Worm (Caenorhabditis elegans) whole organism, L4 larva: ENCODE results near the gene dpy-10.

Experiments
- F49E8.2 ChIP-seq: sonication (generic microtip); optimal IDR thresholded peaks from 2 replicates; lab custom pipeline; 2016; ENCODE audit warnings: missing compliant biosample characterization, mild to moderate bottlenecking, missing genetic modification characterization, borderline replicate concordance
- Y48G9A.11 ChIP-seq: fragments of 200-800 bp; sonication (Bioruptor generic); IDR thresholded peaks from 2 replicates; pipeline ENCODE4 v1.3.6; 2022; ENCODE audit warnings: missing genetic modification reagents, missing genetic modification characterization, missing compliant biosample characterization
- ZK546.5 ChIP-seq, 2 experiments: sonication (generic microtip); optimal IDR thresholded peaks; 2 replicates each; lab custom pipeline; 2017; ENCODE audit warnings: missing biosample characterization in 2 of 2, missing genetic modification characterization in 2 of 2
- aly-2 ChIP-seq: sonication (generic microtip); optimal IDR thresholded peaks from 2 replicates; lab custom pipeline; 2018; ENCODE audit warnings: missing biosample characterization, missing genetic modification characterization
- arid-1 ChIP-seq: fragments of 200-800 bp; sonication (Bioruptor generic); conservative IDR thresholded peaks from 2 replicates; pipeline ENCODE4 v1.3.6; 2022; ENCODE audit warnings: missing genetic modification reagents, missing genetic modification characterization, missing compliant biosample characterization
- ceh-20 ChIP-seq: fragments of 200-800 bp; sonication (Bioruptor generic); IDR thresholded peaks from 2 replicates; pipeline ENCODE4 v1.3.6; 2022; ENCODE audit warnings: missing genetic modification reagents, missing genetic modification characterization, missing compliant biosample characterization
- ceh-62 ChIP-seq: sonication (generic microtip); optimal IDR thresholded peaks from 2 replicates; lab custom pipeline; 2017; ENCODE audit warnings: missing biosample characterization, missing genetic modification characterization
- ceh-82 ChIP-seq: sonication (generic microtip); optimal IDR thresholded peaks from 2 replicates; lab custom pipeline; 2017; ENCODE audit warnings: missing biosample characterization, missing genetic modification characterization
- daf-16 ChIP-seq, 3 experiments: sonication (generic microtip); optimal IDR thresholded peaks; 2 replicates each; lab custom pipeline; 2016 to 2017; ENCODE audit warnings: missing genetic modification characterization in 3 of 3, missing genetic modification reagents in 3 of 3, mild to moderate bottlenecking in 2 of 3, missing compliant biosample characterization in 2 of 3, missing biosample characterization in 1 of 3, moderate library complexity in 1 of 3
- daf-19 ChIP-seq: fragments of 200-800 bp; sonication (Bioruptor generic); conservative IDR thresholded peaks from 2 replicates; pipeline ENCODE4 v1.3.6; 2022; ENCODE audit warnings: missing genetic modification characterization, missing compliant biosample characterization
- dmd-9 ChIP-seq: fragments of 200-800 bp; sonication (Bioruptor generic); IDR thresholded peaks from 2 replicates; pipeline ENCODE4 v1.3.6; 2022; ENCODE audit warnings: missing genetic modification reagents, missing genetic modification characterization, missing compliant biosample characterization
- duxl-1 ChIP-seq: sonication (generic microtip); optimal IDR thresholded peaks from 2 replicates; lab custom pipeline; 2016; ENCODE audit warnings: mild to moderate bottlenecking, missing genetic modification characterization, moderate library complexity, missing compliant biosample characterization; ENCODE audit not compliant: poor library complexity
- dve-1 ChIP-seq: sonication (generic microtip); optimal IDR thresholded peaks from 2 replicates; lab custom pipeline; 2017; ENCODE audit warnings: antibody characterized with exemption, mild to moderate bottlenecking, missing genetic modification characterization, missing compliant biosample characterization; ENCODE audit not compliant: insufficient read depth
- egl-43 ChIP-seq: fragments of 200-800 bp; sonication (Bioruptor generic); IDR thresholded peaks from 2 replicates; pipeline ENCODE4 v1.3.6; 2022; ENCODE audit warnings: missing genetic modification reagents, missing genetic modification characterization, missing compliant biosample characterization
- fos-1 ChIP-seq: fragments of 150-350 bp; optimal IDR thresholded peaks from 2 replicates; lab custom pipeline; 2014; ENCODE audit warnings: missing biosample characterization, missing genetic modification characterization
- gei-8 ChIP-seq: fragments of 200-800 bp; sonication (Bioruptor generic); optimal IDR thresholded peaks from 2 replicates; lab custom pipeline; 2018; ENCODE audit warnings: mild to moderate bottlenecking, missing genetic modification characterization, missing compliant biosample characterization
- lin-15B ChIP-seq: fragments of 150-350 bp; sonication (generic microtip); optimal IDR thresholded peaks from 3 replicates; lab custom pipeline; 2014; ENCODE audit warnings: missing biosample characterization, missing genetic modification characterization
- lir-3 ChIP-seq: sonication (generic microtip); optimal IDR thresholded peaks from 2 replicates; lab custom pipeline; 2016; ENCODE audit warnings: mild to moderate bottlenecking, missing genetic modification characterization, missing compliant biosample characterization
- madf-5 ChIP-seq, 2 experiments: fragments of 200-800 bp; sonication (Bioruptor generic); IDR thresholded peaks; 2 replicates each; pipeline ENCODE4 v1.3.6; 2022; ENCODE audit warnings: missing compliant biosample characterization in 2 of 2, missing genetic modification characterization in 2 of 2
- mxl-2 ChIP-seq: fragments of 200-800 bp; sonication (Bioruptor generic); conservative IDR thresholded peaks from 2 replicates; pipeline ENCODE4 v1.3.6; 2022; ENCODE audit warnings: missing genetic modification reagents, missing genetic modification characterization, missing compliant biosample characterization
- mxl-3 ChIP-seq: fragments of 200-800 bp; sonication (Bioruptor generic); optimal IDR thresholded peaks from 2 replicates; lab custom pipeline; 2018; ENCODE audit warnings: mild to moderate bottlenecking, missing genetic modification characterization, missing compliant biosample characterization
- nhr-11 ChIP-seq: fragments of 150-350 bp; optimal IDR thresholded peaks from 2 replicates; lab custom pipeline; 2014; ENCODE audit warnings: missing biosample characterization, missing genetic modification characterization
- nhr-28 ChIP-seq: fragments of 150-350 bp; optimal IDR thresholded peaks from 2 replicates; lab custom pipeline; 2014; ENCODE audit warnings: missing biosample characterization, missing genetic modification characterization
- nhr-41 ChIP-seq: fragments of 200-800 bp; sonication (Bioruptor generic); IDR thresholded peaks from 2 replicates; pipeline ENCODE4 v1.3.6; 2022; ENCODE audit warnings: missing genetic modification reagents, missing genetic modification characterization, missing compliant biosample characterization
- nhr-77 ChIP-seq: fragments of 150-350 bp; optimal IDR thresholded peaks from 2 replicates; lab custom pipeline; 2014; ENCODE audit warnings: missing biosample characterization, missing genetic modification characterization
- pha-4 ChIP-seq, 2 experiments: fragments of 150-350 bp in 1 of 2; fragments of 200-800 bp in 1 of 2; sonication (Bioruptor generic) in 1 of 2; IDR thresholded peaks in 1 of 2; optimal IDR thresholded peaks in 1 of 2; 2 replicates each; pipeline versions ENCODE4 v1.3.6 to Lab custom; 2014 to 2022; ENCODE audit warnings: missing genetic modification characterization in 2 of 2, missing genetic modification reagents in 2 of 2, missing biosample characterization in 1 of 2, missing compliant biosample characterization in 1 of 2
- pqm-1 ChIP-seq: sonication (generic microtip); optimal IDR thresholded peaks from 2 replicates; lab custom pipeline; 2017; ENCODE audit warnings: missing biosample characterization, missing genetic modification characterization
- saeg-2 ChIP-seq: fragments of 200-800 bp; sonication (Bioruptor generic); IDR thresholded peaks from 2 replicates; pipeline ENCODE4 v1.3.6; 2022; ENCODE audit warnings: missing genetic modification reagents, missing genetic modification characterization, missing compliant biosample characterization
- set-16 ChIP-seq: fragments of 200-800 bp; sonication (Bioruptor generic); IDR thresholded peaks from 2 replicates; pipeline ENCODE4 v1.3.6; 2022; ENCODE audit warnings: missing genetic modification reagents, missing genetic modification characterization, missing compliant biosample characterization
- snpc-1.2 ChIP-seq: fragments of 200-800 bp; sonication (Bioruptor generic); IDR thresholded peaks from 2 replicates; pipeline ENCODE4 v1.3.6; 2022; ENCODE audit warnings: missing genetic modification reagents, missing genetic modification characterization, missing compliant biosample characterization
- vab-7 ChIP-seq: fragments of 200-800 bp; sonication (Bioruptor generic); IDR thresholded peaks from 2 replicates; pipeline ENCODE4 v1.3.6; 2022; ENCODE audit warnings: missing genetic modification reagents, missing genetic modification characterization, missing compliant biosample characterization
- zfp-2 ChIP-seq: sonication (generic microtip); optimal IDR thresholded peaks from 2 replicates; lab custom pipeline; 2016; ENCODE audit warnings: mild to moderate bottlenecking, missing genetic modification characterization, missing compliant biosample characterization
- ztf-11 ChIP-seq: fragments of 150-350 bp; optimal IDR thresholded peaks from 2 replicates; lab custom pipeline; 2014; ENCODE audit warnings: missing biosample characterization, missing genetic modification characterization
- ztf-7 ChIP-seq: fragments of 150-350 bp; optimal IDR thresholded peaks from 2 replicates; lab custom pipeline; 2014; ENCODE audit warnings: missing biosample characterization, missing genetic modification characterization

The dpy-10 gene

DNA sequence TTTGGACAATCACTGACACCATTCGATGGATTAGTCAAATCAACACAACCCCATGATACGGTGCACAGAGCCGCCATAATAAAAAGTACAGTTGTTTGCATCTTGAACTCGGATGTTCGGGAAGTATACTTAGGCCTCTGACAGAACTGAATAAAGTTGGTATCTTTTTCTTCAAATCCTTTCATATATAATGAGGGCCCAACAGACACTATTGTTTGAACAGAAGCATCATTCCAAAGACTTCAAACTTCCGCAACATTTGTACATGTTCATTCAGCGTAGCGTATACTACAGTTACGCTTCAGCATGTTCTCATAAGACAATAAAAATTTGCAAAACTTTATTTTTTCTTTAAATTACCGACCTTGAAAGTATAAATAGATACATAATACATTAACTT is 40.0 kb upstream of the dpy-10 start, which contains the start of gene F41G3.19:
F41G3.19 (minus strand) TSS at position 101 of the 400 bp plus-strand sequence.
- TF ChIP-seq aly-2 (no peak), ceh-82 (tag; lab: Kevin White, UChicago) (no peak)

- TF ChIP-seq nhr-11 = no peak
- TF ChIP-seq nhr-41 (GFP tag; lab: Robert Waterston, UW) = no peak
- no peak for TF ChIP-seq ZK546.5 (tag; optimal IDR thresholded peaks at IDR 0.05; lab: Kevin White, UChicago)
- TF ChIP-seq daf-19 (GFP tag; lab: Robert Waterston, UW) = no peak
- no peak for TF ChIP-seq saeg-2 (GFP tag; lab: Robert Waterston, UW)
- no peak for TF ChIP-seq egl-43 (GFP tag; lab: Robert Waterston, UW)
- no peak for TF ChIP-seq lin-15B (tag; lab: Kevin White, UChicago)
- TF ChIP-seq pha-4 (GFP tag; IDR thresholded peaks at IDR 0.05; lab: Robert Waterston, UW) = no peak
- no peak for TF ChIP-seq pha-4 (tag; optimal IDR thresholded peaks at IDR 0.05; lab: Kevin White, UChicago)
- no peak for TF ChIP-seq set-16 (GFP tag; lab: Robert Waterston, UW)
- TF ChIP-seq nhr-28 (tag; lab: Kevin White, UChicago) = no peak
These were observed 38.9 kb upstream of the dpy-10 start, which contains the start of gene F41G3.20 for ce11 chrII:6750929-6751328. TSS of gene F41G3.20 (minus strand) at chrII:6751029.

- TF ChIP-seq nhr-77 = no peak
- TF ChIP-seq, all 104 proteins: peak for 0
These were observed 37.4 kb upstream of the dpy-10 start, which contains the start of gene F41G3.10 for ce11 chrII:6749422-6749821. TSS of gene F41G3.10 (minus strand) at chrII:6749522.

ce11 chrII:6746404-6746803 is 34.4 kb upstream of the dpy-10 start, which contains the start of gene F41G3.5:
TSS of gene F41G3.5 (plus strand) at chrII:6746704.
- TF ChIP-seq duxl-1 (tag; lab: Kevin White, UChicago) (no peak), dmd-9 (GFP tag; lab: Robert Waterston, UW) (no peak), mxl-2 (no peak), Y48G9A.11 (GFP tag; lab: Robert Waterston, UW) (no peak), F49E8.2 (tag; lab: Kevin White, UChicago) (no peak), lir-3 (tag; lab: Kevin White, UChicago) (no peak), dve-1 (tag; lab: Kevin White, UChicago) (no peak), snpc-1.2 (GFP tag; lab: Robert Waterston, UW) (no peak), daf-16 (GFP tag; optimal IDR thresholded peaks at IDR 0.05; lab: Kevin White, UChicago) (no peak), daf-16 (tag; optimal IDR thresholded peaks at IDR 0.05; lab: Kevin White, UChicago) (no peak), ztf-7 (no peak), ceh-62 (tag; lab: Kevin White, UChicago) (no peak), madf-5 (GFP tag; IDR thresholded peaks at IDR 0.05; lab: Robert Waterston, UW) (no peak)

DNA sequence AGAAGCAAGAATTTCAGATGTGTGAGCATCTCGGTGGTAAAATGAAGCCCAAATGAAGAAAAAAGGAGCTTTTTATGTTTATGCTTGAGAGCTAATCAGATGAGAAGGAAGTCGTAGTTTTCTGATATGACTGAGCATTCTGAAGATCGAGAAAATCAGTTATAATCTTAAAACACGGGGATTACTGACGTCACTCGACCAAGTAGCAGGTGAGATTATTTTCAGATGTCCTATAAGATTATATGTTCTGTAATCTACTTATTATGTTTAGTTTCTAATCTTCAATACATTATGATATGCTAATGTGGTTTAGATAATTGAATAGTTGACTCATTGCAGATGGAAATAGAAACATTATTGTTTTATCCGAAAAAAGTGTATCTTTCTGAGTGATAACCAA is 33.8 kb upstream of the dpy-10 start, which contains the start of gene ins-14:
ins-14 (minus strand) TSS at position 32 of the 400 bp plus-strand sequence.
- no peak for TF ChIP-seq ceh-62 (tag; lab: Kevin White, UChicago)
- no peak for TF ChIP-seq arid-1 (GFP tag; lab: Robert Waterston, UW)
- TF ChIP-seq lin-15B (tag; lab: Kevin White, UChicago) = no peak
- no peak for TF ChIP-seq mxl-3 (GFP tag; lab: Kevin White, UChicago)
- TF ChIP-seq pqm-1 (tag; lab: Kevin White, UChicago) = no peak
- no peak for TF ChIP-seq snpc-1.2 (GFP tag; lab: Robert Waterston, UW)
- no peak for TF ChIP-seq Y48G9A.11 (GFP tag; lab: Robert Waterston, UW)
- TF ChIP-seq vab-7 (GFP tag; lab: Robert Waterston, UW) = no peak
- no peak for TF ChIP-seq fos-1
- no peak for TF ChIP-seq ztf-11 (tag; lab: Kevin White, UChicago)
- TF ChIP-seq ceh-20 (GFP tag; lab: Robert Waterston, UW) = no peak
- no peak for TF ChIP-seq gei-8
- TF ChIP-seq nhr-11 = no peak
- no peak for TF ChIP-seq pha-4 (GFP tag; IDR thresholded peaks at IDR 0.05; lab: Robert Waterston, UW)
- TF ChIP-seq pha-4 (tag; optimal IDR thresholded peaks at IDR 0.05; lab: Kevin White, UChicago) = no peak
- TF ChIP-seq zfp-2 (tag; lab: Kevin White, UChicago) = no peak
